Worm (Caenorhabditis elegans) whole organism, L2 larva: ENCODE results near the gene C42C1.9.

Experiments used
- F13H6.1 ChIP-seq: sonication (generic microtip); optimal IDR thresholded peaks from 2 replicates; lab custom pipeline; 2016; ENCODE audit warnings: missing genetic modification characterization, missing compliant biosample characterization
- R02D3.7 ChIP-seq: fragments of 150-350 bp; optimal IDR thresholded peaks from 2 replicates; lab custom pipeline; 2014; ENCODE audit warnings: missing biosample characterization, missing genetic modification characterization
- Y55F3AM.14 ChIP-seq: fragments of 200-800 bp; sonication (Bioruptor generic); optimal IDR thresholded peaks from 2 replicates; lab custom pipeline; 2018; ENCODE audit warnings: mild to moderate bottlenecking, missing genetic modification characterization, missing compliant biosample characterization
- ZK546.5 ChIP-seq: sonication (generic microtip); optimal IDR thresholded peaks from 2 replicates; lab custom pipeline; 2017; ENCODE audit warnings: missing biosample characterization, missing genetic modification characterization
- alr-1 ChIP-seq: fragments of 150-350 bp; optimal IDR thresholded peaks from 2 replicates; lab custom pipeline; 2014; ENCODE audit warnings: missing biosample characterization, missing genetic modification characterization
- ama-1 ChIP-seq: fragments of 150-350 bp; optimal IDR thresholded peaks from 2 replicates; lab custom pipeline; 2018; ENCODE audit warnings: inconsistent platforms
- blmp-1 ChIP-seq: sonication (generic microtip); optimal IDR thresholded peaks from 2 replicates; lab custom pipeline; 2017; ENCODE audit warnings: missing genetic modification characterization, mild to moderate bottlenecking, missing compliant biosample characterization, antibody characterized with exemption, moderate library complexity; ENCODE audit not compliant: insufficient read depth
- ceh-16 ChIP-seq: fragments of 150-350 bp; optimal IDR thresholded peaks from 2 replicates; lab custom pipeline; 2014; ENCODE audit warnings: missing biosample characterization, missing genetic modification characterization
- crh-2 ChIP-seq: sonication (generic microtip); optimal IDR thresholded peaks from 2 replicates; lab custom pipeline; 2017; ENCODE audit warnings: missing biosample characterization, missing genetic modification characterization
- egl-27 ChIP-seq: sonication (generic microtip); optimal IDR thresholded peaks from 3 replicates; lab custom pipeline; 2017; ENCODE audit warnings: missing biosample characterization, missing genetic modification reagents, missing genetic modification characterization
- elt-1 ChIP-seq: fragments of 150-350 bp; optimal IDR thresholded peaks from 2 replicates; lab custom pipeline; 2014; ENCODE audit warnings: missing biosample characterization, missing genetic modification characterization
- fos-1 ChIP-seq: fragments of 150-350 bp; optimal IDR thresholded peaks from 2 replicates; lab custom pipeline; 2014; ENCODE audit warnings: missing biosample characterization, missing genetic modification characterization
- gmeb-1 ChIP-seq: fragments of 150-350 bp; optimal IDR thresholded peaks from 2 replicates; lab custom pipeline; 2014; ENCODE audit warnings: missing biosample characterization, missing genetic modification characterization
- lin-13 ChIP-seq: fragments of 150-350 bp; optimal IDR thresholded peaks from 2 replicates; lab custom pipeline; 2014; ENCODE audit warnings: missing biosample characterization, missing genetic modification reagents, missing genetic modification characterization
- lin-39 ChIP-seq: fragments of 150-350 bp; optimal IDR thresholded peaks from 2 replicates; lab custom pipeline; 2014; ENCODE audit warnings: missing biosample characterization, missing genetic modification reagents, missing genetic modification characterization
- lsy-2 ChIP-seq, 2 experiments: fragments of 150-350 bp in 1 of 2; sonication (generic microtip) in 1 of 2; optimal IDR thresholded peaks; 2 replicates each; lab custom pipeline; 2014 to 2017; ENCODE audit warnings: missing biosample characterization in 2 of 2, missing genetic modification characterization in 2 of 2
- mbf-1 ChIP-seq: sonication (generic microtip); optimal IDR thresholded peaks from 2 replicates; lab custom pipeline; 2017; ENCODE audit warnings: missing biosample characterization, missing genetic modification characterization
- mdl-1 ChIP-seq, 2 experiments: fragments of 150-350 bp in 1 of 2; sonication (generic microtip) in 1 of 2; optimal IDR thresholded peaks; 2 replicates each; lab custom pipeline; 2017; ENCODE audit warnings: missing biosample characterization in 2 of 2, missing genetic modification characterization in 2 of 2
- nhr-10 ChIP-seq: sonication (generic microtip); optimal IDR thresholded peaks from 2 replicates; lab custom pipeline; 2017; ENCODE audit warnings: missing biosample characterization, missing genetic modification characterization
- nhr-12 ChIP-seq: fragments of 150-350 bp; optimal IDR thresholded peaks from 2 replicates; lab custom pipeline; 2014; ENCODE audit warnings: missing biosample characterization, missing genetic modification characterization
- nhr-129 ChIP-seq: fragments of 150-350 bp; optimal IDR thresholded peaks from 2 replicates; lab custom pipeline; 2014; ENCODE audit warnings: missing biosample characterization, missing genetic modification characterization
- nhr-21 ChIP-seq: fragments of 150-350 bp; optimal IDR thresholded peaks from 2 replicates; lab custom pipeline; 2014; ENCODE audit warnings: missing biosample characterization, missing genetic modification characterization
- nhr-23 ChIP-seq: fragments of 150-350 bp; optimal IDR thresholded peaks from 2 replicates; lab custom pipeline; 2014; ENCODE audit warnings: missing biosample characterization, missing genetic modification reagents, missing genetic modification characterization
- nhr-237 ChIP-seq: fragments of 150-350 bp; optimal IDR thresholded peaks from 2 replicates; lab custom pipeline; 2014; ENCODE audit warnings: missing biosample characterization, missing genetic modification characterization
- nhr-25 ChIP-seq: fragments of 150-350 bp; sonication (generic microtip); optimal IDR thresholded peaks from 3 replicates; lab custom pipeline; 2014; ENCODE audit warnings: missing biosample characterization, missing genetic modification characterization
- nhr-6 ChIP-seq: fragments of 150-350 bp; optimal IDR thresholded peaks from 2 replicates; lab custom pipeline; 2014; ENCODE audit warnings: missing biosample characterization, missing genetic modification characterization
- nhr-77 ChIP-seq: fragments of 150-350 bp; optimal IDR thresholded peaks from 2 replicates; lab custom pipeline; 2014; ENCODE audit warnings: missing biosample characterization, missing genetic modification characterization
- sem-4 ChIP-seq: fragments of 150-350 bp; optimal IDR thresholded peaks from 2 replicates; lab custom pipeline; 2014; ENCODE audit warnings: missing biosample characterization, missing genetic modification reagents, missing genetic modification characterization
- skn-1 ChIP-seq: sonication (generic microtip); optimal IDR thresholded peaks from 2 replicates; lab custom pipeline; 2017; ENCODE audit warnings: missing biosample characterization, missing genetic modification characterization
- sma-3 ChIP-seq: sonication (generic microtip); optimal IDR thresholded peaks from 2 replicates; lab custom pipeline; 2016; ENCODE audit warnings: missing genetic modification reagents, missing genetic modification characterization, missing compliant biosample characterization
- sma-9 ChIP-seq, 2 experiments: fragments of 150-350 bp in 1 of 2; sonication (generic microtip) in 1 of 2; optimal IDR thresholded peaks; 2 replicates each; lab custom pipeline; 2014 to 2016; ENCODE audit warnings: missing genetic modification characterization in 2 of 2, mild to moderate bottlenecking in 1 of 2, missing biosample characterization in 1 of 2, missing compliant biosample characterization in 1 of 2, missing genetic modification reagents in 1 of 2, moderate library complexity in 1 of 2
- unc-39 ChIP-seq: fragments of 150-350 bp; optimal IDR thresholded peaks from 2 replicates; lab custom pipeline; 2014; ENCODE audit warnings: missing biosample characterization, missing genetic modification characterization
- unc-62 ChIP-seq: fragments of 150-350 bp; optimal IDR thresholded peaks from 2 replicates; lab custom pipeline; 2014; ENCODE audit warnings: missing biosample characterization, missing genetic modification reagents, missing genetic modification characterization
- zag-1 ChIP-seq: fragments of 150-350 bp; optimal IDR thresholded peaks from 2 replicates; lab custom pipeline; 2014; ENCODE audit warnings: missing biosample characterization, missing genetic modification characterization
- ztf-1 ChIP-seq: fragments of 200-800 bp; sonication (Bioruptor generic); conservative IDR thresholded peaks from 2 replicates; pipeline ENCODE4 v1.3.6; 2022; ENCODE audit warnings: missing genetic modification characterization, missing compliant biosample characterization
- ztf-11 ChIP-seq: sonication (generic microtip); optimal IDR thresholded peaks from 2 replicates; lab custom pipeline; 2017; ENCODE audit warnings: missing biosample characterization, missing genetic modification characterization

The C42C1.9 gene

DNA sequence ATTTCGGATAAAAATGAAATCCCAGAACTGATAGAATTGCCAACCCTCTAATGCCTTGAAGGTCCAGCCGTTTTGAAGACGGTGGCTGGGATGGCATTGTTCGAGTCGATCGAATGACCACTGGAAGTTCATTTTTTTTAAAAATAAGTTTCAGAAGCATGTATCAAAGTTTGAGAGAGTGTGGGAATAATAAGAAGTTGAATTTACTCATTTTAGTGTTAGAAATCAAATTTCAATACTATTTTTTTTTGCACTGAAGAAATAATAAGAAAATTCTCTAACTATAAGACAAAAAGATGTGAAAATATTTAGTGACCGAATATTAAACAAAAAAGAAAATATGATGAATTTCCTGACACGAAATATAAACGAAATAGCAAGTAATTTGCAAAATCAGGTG is 11.9 kb downstream of the C42C1.9 start, which contains the start of gene oac-59:
oac-59 (minus strand) TSS at position 101 of the 400 bp plus-strand sequence.
- TF ChIP-seq lsy-2 (tag; optimal IDR thresholded peaks at IDR 0.05; lab: Kevin White, UChicago), result no peak
- no peak for TF ChIP-seq mdl-1 (tag; optimal IDR thresholded peaks at IDR 0.05; lab: Kevin White, UChicago)
- TF ChIP-seq ama-1 (lab: Kevin White, UChicago), result no peak
- no peak for TF ChIP-seq lin-39 (tag; lab: Kevin White, UChicago)
- TF ChIP-seq blmp-1 (tag; lab: Kevin White, UChicago), result no peak
- no peak for TF ChIP-seq Y55F3AM.14 (GFP tag; lab: Kevin White, UChicago)
- no peak for TF ChIP-seq nhr-237 (tag; lab: Kevin White, UChicago)
- no peak for TF ChIP-seq nhr-6 (tag; lab: Kevin White, UChicago)
- TF ChIP-seq egl-27 (tag; lab: Kevin White, UChicago), result no peak
- TF ChIP-seq gmeb-1 (tag; lab: Kevin White, UChicago), result no peak
- no peak for TF ChIP-seq F13H6.1
- no peak for TF ChIP-seq unc-39 (tag; lab: Kevin White, UChicago)
- TF ChIP-seq, all 48 proteins: peak for 0

DNA sequence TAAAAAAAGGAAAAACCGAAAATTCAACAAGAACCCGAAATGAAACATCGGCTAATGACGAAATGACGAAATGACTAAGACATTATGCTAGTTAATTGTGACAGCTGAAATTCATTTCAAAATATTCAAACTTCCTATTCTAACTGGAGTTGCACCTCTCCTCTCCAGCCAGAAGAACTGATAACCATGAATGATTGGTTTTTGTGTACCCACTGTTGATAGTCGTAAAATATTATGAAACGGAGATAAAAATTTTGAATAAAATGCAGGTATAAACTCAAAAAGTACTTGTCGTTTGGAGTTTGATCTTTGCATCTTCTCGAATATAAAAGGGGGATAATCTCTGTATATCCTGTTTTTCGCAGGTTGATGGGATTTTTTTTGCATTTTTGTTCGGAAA is 13.6 kb downstream of the C42C1.9 start:
- no peak for TF ChIP-seq sma-9 (GFP tag; optimal IDR thresholded peaks at IDR 0.05; lab: Kevin White, UChicago)
- no peak for TF ChIP-seq sma-9 (tag; optimal IDR thresholded peaks at IDR 0.05; lab: Kevin White, UChicago)
- TF ChIP-seq fos-1 (tag; lab: Kevin White, UChicago), result peak; percentile 60

- no peak for TF ChIP-seq alr-1 (tag; lab: Kevin White, UChicago)
Observed at ce11 chrIV:12304750-12305149, 15.5 kb downstream of the C42C1.9 start.

DNA sequence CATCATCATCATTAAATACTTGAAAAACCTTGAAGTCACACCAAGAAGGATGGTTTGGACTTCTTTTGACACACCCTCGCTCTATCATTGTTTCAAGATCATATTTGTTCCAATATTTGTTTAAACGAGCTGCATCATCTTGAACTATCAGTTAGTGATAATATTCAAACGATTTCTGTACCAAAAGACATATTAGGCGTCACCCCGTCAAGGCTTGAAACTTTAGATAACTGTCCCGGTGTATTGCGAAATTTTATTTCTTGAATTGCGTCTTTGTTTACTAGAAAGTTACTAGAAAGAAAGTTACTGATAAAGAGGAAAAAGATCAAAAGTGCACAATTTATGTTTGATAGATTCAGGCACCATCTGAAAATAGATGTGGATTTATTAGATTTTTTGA is 16.7 kb downstream of the C42C1.9 start:
- TF ChIP-seq lsy-2 (tag; optimal IDR thresholded peaks at IDR 0.05; lab: Kevin White, UChicago), result no peak
- no peak for TF ChIP-seq crh-2 (tag; lab: Kevin White, UChicago)
- TF ChIP-seq sma-9 (GFP tag; optimal IDR thresholded peaks at IDR 0.05; lab: Kevin White, UChicago), result peak; percentile 40
- no peak for TF ChIP-seq sma-9 (tag; optimal IDR thresholded peaks at IDR 0.05; lab: Kevin White, UChicago)
- TF ChIP-seq fos-1 (tag; lab: Kevin White, UChicago), result peak; percentile 89
- no peak for TF ChIP-seq gmeb-1 (tag; lab: Kevin White, UChicago)
- TF ChIP-seq nhr-25 (tag; lab: Kevin White, UChicago), result no peak
- no peak for TF ChIP-seq ztf-11 (tag; lab: Kevin White, UChicago)
- TF ChIP-seq R02D3.7, result no peak
- TF ChIP-seq ceh-16 (tag; lab: Kevin White, UChicago), result no peak
- TF ChIP-seq, all 48 proteins: peak for 2

DNA sequence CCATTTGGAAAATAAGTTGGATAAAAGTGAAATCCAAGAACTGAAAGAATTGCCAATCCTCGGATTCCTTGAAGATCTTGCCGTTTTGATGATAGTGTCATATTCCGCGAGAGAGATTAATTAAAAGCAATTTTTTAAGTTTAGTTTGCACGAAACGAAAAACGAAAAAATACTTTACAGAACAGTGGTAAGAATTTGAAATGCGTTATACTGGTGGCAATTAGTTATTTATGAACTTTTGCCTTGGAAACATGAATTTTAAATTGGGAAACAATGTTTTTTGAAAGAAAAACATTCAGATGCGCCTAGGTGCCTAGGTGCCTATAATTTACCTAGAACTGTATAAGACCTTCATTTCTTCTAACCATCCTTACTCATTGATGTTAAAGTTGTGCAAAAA is 18.5 kb downstream of the C42C1.9 start, which contains the start of gene oac-57:
oac-57 (minus strand) TSS at position 101 of the 400 bp plus-strand sequence.
- TF ChIP-seq nhr-12 (tag; lab: Kevin White, UChicago), result no peak
- TF ChIP-seq egl-27 (tag; lab: Kevin White, UChicago), result no peak
- no peak for TF ChIP-seq nhr-10 (tag; lab: Kevin White, UChicago)
- TF ChIP-seq blmp-1 (tag; lab: Kevin White, UChicago), result no peak
- no peak for TF ChIP-seq nhr-21 (tag; lab: Kevin White, UChicago)
- no peak for TF ChIP-seq nhr-25 (tag; lab: Kevin White, UChicago)
- TF ChIP-seq sma-9 (GFP tag; optimal IDR thresholded peaks at IDR 0.05; lab: Kevin White, UChicago), result no peak
- no peak for TF ChIP-seq sma-9 (tag; optimal IDR thresholded peaks at IDR 0.05; lab: Kevin White, UChicago)
- TF ChIP-seq nhr-77, result no peak
- no peak for TF ChIP-seq sem-4
- no peak for TF ChIP-seq lin-13 (GFP tag; lab: Kevin White, UChicago)
- TF ChIP-seq nhr-23 (tag; lab: Kevin White, UChicago), result no peak
- no peak for TF ChIP-seq nhr-129 (tag; lab: Kevin White, UChicago)
- no peak for TF ChIP-seq alr-1 (tag; lab: Kevin White, UChicago)
- no peak for TF ChIP-seq ZK546.5
- TF ChIP-seq nhr-237 (tag; lab: Kevin White, UChicago), result no peak

ce11 chrIV:12311597-12311996 is 22.3 kb downstream of the C42C1.9 start, which contains the start of gene oac-58:
TSS of gene oac-58 (minus strand) at chrIV:12311697.
- no peak for TF ChIP-seq skn-1 (tag; lab: Kevin White, UChicago)
- TF ChIP-seq lsy-2 (tag; optimal IDR thresholded peaks at IDR 0.05; lab: Kevin White, UChicago), result no peak
- no peak for TF ChIP-seq lin-39 (tag; lab: Kevin White, UChicago)
- no peak for TF ChIP-seq ztf-1 (GFP tag; lab: Robert Waterston, UW)
- no peak for TF ChIP-seq sma-3 (GFP tag; lab: Kevin White, UChicago)
- TF ChIP-seq unc-62 (GFP tag; lab: Kevin White, UChicago), result no peak
- TF ChIP-seq nhr-237 (tag; lab: Kevin White, UChicago), result no peak
- no peak for TF ChIP-seq elt-1
- TF ChIP-seq mbf-1 (tag; lab: Kevin White, UChicago), result no peak
- TF ChIP-seq zag-1 (tag; lab: Kevin White, UChicago), result no peak
